Worm (Caenorhabditis elegans): Measurements from ENCODE around the gene Y67D8B.1.

- TF ChIP-seq flt-1 (GFP tag; IDR thresholded peaks at IDR 0.05), result no peak
- TF ChIP-seq ztf-29 (GFP tag; IDR thresholded peaks at IDR 0.05), result no peak
- TF ChIP-seq cog-1 (tag; optimal IDR thresholded peaks at IDR 0.05), result no peak
- no peak for TF ChIP-seq ztf-23 (GFP tag; IDR thresholded peaks at IDR 0.05)
- TF ChIP-seq T22C8.4 (GFP tag; IDR thresholded peaks at IDR 0.05), result no peak
- no peak for TF ChIP-seq tab-1 (GFP tag; IDR thresholded peaks at IDR 0.05)
- TF ChIP-seq med-1 (GFP tag; optimal IDR thresholded peaks at IDR 0.05; ENCODE audit: insufficient read depth), result no peak
- TF ChIP-seq klf-2 (GFP tag; conservative IDR thresholded peaks at IDR 0.05), result no peak
- TF ChIP-seq ref-1 (GFP tag; conservative IDR thresholded peaks at IDR 0.05), result no peak
Observed at ce11 chrIV:3151061-3151460, 21.3 kb downstream of the Y67D8B.1 start, which contains the start of gene T23E1.1.
